Worm (Caenorhabditis elegans): Measurements from ENCODE around the gene F43C1.5.

- TF ChIP-seq lsy-2 (tag; optimal IDR thresholded peaks at IDR 0.05) (no peak), nhr-2 (tag; optimal IDR thresholded peaks at IDR 0.05) (no peak), lin-13 (tag; optimal IDR thresholded peaks at IDR 0.05) (no peak)
Observed at ce11 chrIII:4241181-4241580, 12.2 kb downstream of the F43C1.5 start.

Data from whole organism, mixed stage, embryonic.